1 fruit fly cellular context compared by ENCODE assay signal in genomic region chr2L:11268933-11269631, dm6.
TF ChIP-seq lines count a peak whose summit lies in the region.

TSS of gene cmet (minus strand) at chr2L:11269002.

TF ChIP-seq in whole organism, embryonic, 481 proteins besides CTCF, POLR2A, EP300 and RAD21 (continued from another document and continues in another):
- TF ChIP-seq NFAT (GFP tag; IDR thresholded peaks at IDR 0.05; lab: Robert Waterston, UW), result peak; percentile 60; the same call in 1 of the 2 replicates
- peak; percentile 66 for TF ChIP-seq CG13624 (GFP tag; optimal IDR thresholded peaks at IDR 0.05; lab: Kevin White, UChicago)
- TF ChIP-seq fd64A (GFP tag; optimal IDR thresholded peaks at IDR 0.05; lab: Kevin White, UChicago), result no peak
- peak; percentile 74 for TF ChIP-seq CoRest (tag; optimal IDR thresholded peaks at IDR 0.05; lab: Kevin White, UChicago)
- peak; percentile 63 for TF ChIP-seq Doc3 (GFP tag; IDR thresholded peaks at IDR 0.05; lab: Robert Waterston, UW; ENCODE audit: partially characterized antibody)
- no peak for TF ChIP-seq run (tag; optimal IDR thresholded peaks at IDR 0.05; lab: Kevin White, UChicago)
- TF ChIP-seq CG11560 (tag; IDR thresholded peaks at IDR 0.05; lab: Robert Waterston, UW), result no peak; the same call in 2 of the 3 replicates
- TF ChIP-seq Bgb (GFP tag; IDR thresholded peaks at IDR 0.05; lab: Robert Waterston, UW; ENCODE audit: partially characterized antibody), result peak; percentile 98
- TF ChIP-seq CG33557 (GFP tag; optimal IDR thresholded peaks at IDR 0.05; lab: Kevin White, UChicago), result peak; percentile 11
- peak; percentile 25 for TF ChIP-seq CG10654 (GFP tag; optimal IDR thresholded peaks at IDR 0.05; lab: Kevin White, UChicago)
- no peak for TF ChIP-seq NK7.1 (GFP tag; optimal IDR thresholded peaks at IDR 0.05; lab: Kevin White, UChicago)
- peak; percentile 63 for TF ChIP-seq Atf3 (GFP tag; optimal IDR thresholded peaks at IDR 0.05; lab: Kevin White, UChicago)
- TF ChIP-seq CG10321 (GFP tag; IDR thresholded peaks at IDR 0.05; lab: Robert Waterston, UW), result no peak
- no peak for TF ChIP-seq wek (GFP tag; optimal IDR thresholded peaks at IDR 0.05; lab: Kevin White, UChicago)
- peak; percentile 30 for TF ChIP-seq bcd (GFP tag; optimal IDR thresholded peaks at IDR 0.05; lab: Kevin White, UChicago)
- no peak for TF ChIP-seq Asciz (GFP tag; optimal IDR thresholded peaks at IDR 0.05; lab: Kevin White, UChicago)
- TF ChIP-seq CG8388 (GFP tag; optimal IDR thresholded peaks at IDR 0.05; lab: Kevin White, UChicago), result no peak
- peak; percentile 87 for TF ChIP-seq CG30020 (tag; optimal IDR thresholded peaks at IDR 0.05; lab: Kevin White, UChicago)
- TF ChIP-seq CG12155 (GFP tag; optimal IDR thresholded peaks at IDR 0.05; lab: Kevin White, UChicago), result peak; percentile 28
- no peak for TF ChIP-seq peb (GFP tag; IDR thresholded peaks at IDR 0.05; lab: Robert Waterston, UW)
- no peak for TF ChIP-seq CG7271 (tag; optimal IDR thresholded peaks at IDR 0.05; lab: Kevin White, UChicago)
- TF ChIP-seq Antp (GFP tag; optimal IDR thresholded peaks at IDR 0.05; lab: Kevin White, UChicago), result peak; percentile 63
- TF ChIP-seq CG17802 (tag; optimal IDR thresholded peaks at IDR 0.05; lab: Kevin White, UChicago), result peak; percentile 59
- no peak for TF ChIP-seq CG14667 (GFP tag; IDR thresholded peaks at IDR 0.05; lab: Robert Waterston, UW)
- peak; percentile 81 for TF ChIP-seq knrl (GFP tag; IDR thresholded peaks at IDR 0.05; lab: Robert Waterston, UW; ENCODE audit: partially characterized antibody)
- no peak for TF ChIP-seq Dfd (GFP tag; optimal IDR thresholded peaks at IDR 0.05; lab: Kevin White, UChicago)
- TF ChIP-seq Optix (GFP tag; IDR thresholded peaks at IDR 0.05; lab: Robert Waterston, UW), result peak; percentile 14; the same call in 1 of the 3 replicates
- TF ChIP-seq slou (GFP tag; optimal IDR thresholded peaks at IDR 0.05; lab: Kevin White, UChicago), result peak; percentile 31
- peak; percentile 97 for TF ChIP-seq mld (GFP tag; IDR thresholded peaks at IDR 0.05; lab: Robert Waterston, UW; ENCODE audit: partially characterized antibody)
- TF ChIP-seq CG6272 (GFP tag; IDR thresholded peaks at IDR 0.05; lab: Robert Waterston, UW), result peak; percentile 58; the same call in 1 of the 2 replicates
- peak; percentile 58 for TF ChIP-seq grau (tag; optimal IDR thresholded peaks at IDR 0.05; lab: Kevin White, UChicago)
- peak; percentile 74 for TF ChIP-seq Myb (GFP tag; optimal IDR thresholded peaks at IDR 0.05; lab: Kevin White, UChicago)
- TF ChIP-seq CG1024 (GFP tag; IDR thresholded peaks at IDR 0.05; lab: Robert Waterston, UW), result peak; percentile 56; the same call in 1 of the 2 replicates
- TF ChIP-seq trem (tag; optimal IDR thresholded peaks at IDR 0.05; lab: Kevin White, UChicago), result peak; percentile 48
- peak; percentile 74 for TF ChIP-seq HLH54F (GFP tag; optimal IDR thresholded peaks at IDR 0.05; lab: Kevin White, UChicago)
- TF ChIP-seq CG12659 (GFP tag; optimal IDR thresholded peaks at IDR 0.05; lab: Kevin White, UChicago), result peak; percentile 69
- peak; percentile 13 for TF ChIP-seq Meics (GFP tag; optimal IDR thresholded peaks at IDR 0.05; lab: Kevin White, UChicago)
- TF ChIP-seq CG17912 (GFP tag; optimal IDR thresholded peaks at IDR 0.05; lab: Kevin White, UChicago), result peak; percentile 19
- peak; percentile 51 for TF ChIP-seq her (GFP tag; optimal IDR thresholded peaks at IDR 0.05; lab: Kevin White, UChicago)
- TF ChIP-seq NfI (GFP tag; optimal IDR thresholded peaks at IDR 0.05; lab: Kevin White, UChicago), result peak; percentile 59
- peak; percentile 96 for TF ChIP-seq ssp (GFP tag; IDR thresholded peaks at IDR 0.05; lab: Robert Waterston, UW)
- TF ChIP-seq CG12769 (tag; optimal IDR thresholded peaks at IDR 0.05; lab: Kevin White, UChicago), result peak; percentile 60
- TF ChIP-seq CG7963 (GFP tag; IDR thresholded peaks at IDR 0.05; lab: Robert Waterston, UW; ENCODE audit: partially characterized antibody), result peak; percentile 97
- TF ChIP-seq Hr51 (GFP tag; optimal IDR thresholded peaks at IDR 0.05; lab: Kevin White, UChicago), result peak in 1 of 2 experiments; percentile 5
- TF ChIP-seq gro (GFP tag; optimal IDR thresholded peaks at IDR 0.05; lab: Kevin White, UChicago), result no peak
- TF ChIP-seq HmgZ (tag; optimal IDR thresholded peaks at IDR 0.05; lab: Kevin White, UChicago), result peak; percentile 66
- TF ChIP-seq CG3163 (GFP tag; optimal IDR thresholded peaks at IDR 0.05; lab: Kevin White, UChicago), result peak; percentile 0
- TF ChIP-seq Mrtf (GFP tag; IDR thresholded peaks at IDR 0.05; lab: Robert Waterston, UW), result peak; percentile 46; the same call in 2 of the 3 replicates
- peak; percentile 27 for TF ChIP-seq Mad (GFP tag; optimal IDR thresholded peaks at IDR 0.05; lab: Kevin White, UChicago)
- TF ChIP-seq CG7357 (GFP tag; IDR thresholded peaks at IDR 0.05; lab: Robert Waterston, UW), result peak; percentile 78
- TF ChIP-seq CG12391 (tag; optimal IDR thresholded peaks at IDR 0.05; lab: Kevin White, UChicago), result peak; percentile 70
- peak; percentile 41 for TF ChIP-seq fd96Cb (tag; optimal IDR thresholded peaks at IDR 0.05; lab: Kevin White, UChicago)
- TF ChIP-seq CG12942 (GFP tag; optimal IDR thresholded peaks at IDR 0.05; lab: Kevin White, UChicago), result peak; percentile 19
- no peak for TF ChIP-seq pros (GFP tag; optimal IDR thresholded peaks at IDR 0.05; lab: Kevin White, UChicago)
- peak; percentile 6 for TF ChIP-seq NC2α (GFP tag; optimal IDR thresholded peaks at IDR 0.05; lab: Kevin White, UChicago)
- no peak for TF ChIP-seq B-H1 (GFP tag; IDR thresholded peaks at IDR 0.05; lab: Robert Waterston, UW)
- TF ChIP-seq cwo (GFP tag; optimal IDR thresholded peaks at IDR 0.05; lab: Kevin White, UChicago), result no peak
- peak; percentile 94 for TF ChIP-seq Opbp (GFP tag; IDR thresholded peaks at IDR 0.05; lab: Robert Waterston, UW; ENCODE audit: partially characterized antibody)
- peak; percentile 66 for TF ChIP-seq CG2712 (tag; optimal IDR thresholded peaks at IDR 0.05; lab: Kevin White, UChicago)
- peak; percentile 50 for TF ChIP-seq Hmr (GFP tag; optimal IDR thresholded peaks at IDR 0.05; lab: Kevin White, UChicago)
- peak; percentile 97 for TF ChIP-seq CG15514 (GFP tag; optimal IDR thresholded peaks at IDR 0.05; lab: Kevin White, UChicago)
- no peak for TF ChIP-seq Poxn (GFP tag; IDR thresholded peaks at IDR 0.05; lab: Robert Waterston, UW)
- no peak for TF ChIP-seq sim (GFP tag; IDR thresholded peaks at IDR 0.05; lab: Robert Waterston, UW)
- TF ChIP-seq hth (optimal IDR thresholded peaks at IDR 0.05; lab: Kevin White, UChicago), result no peak
- no peak for TF ChIP-seq ash1 (GFP tag; optimal IDR thresholded peaks at IDR 0.05; lab: Kevin White, UChicago)
- TF ChIP-seq Oli (tag; optimal IDR thresholded peaks at IDR 0.05; lab: Kevin White, UChicago), result peak; percentile 31
- peak; percentile 65 for TF ChIP-seq CG10267 (tag; optimal IDR thresholded peaks at IDR 0.05; lab: Kevin White, UChicago)
- TF ChIP-seq chn (GFP tag; optimal IDR thresholded peaks at IDR 0.05; lab: Kevin White, UChicago), result peak; percentile 55
- no peak for TF ChIP-seq fru (optimal IDR thresholded peaks at IDR 0.05; lab: Kevin White, UChicago)
- TF ChIP-seq CG9797 (GFP tag; optimal IDR thresholded peaks at IDR 0.05; lab: Kevin White, UChicago), result peak; percentile 29
- TF ChIP-seq CG31224 (GFP tag; IDR thresholded peaks at IDR 0.05; lab: Robert Waterston, UW), result 0 out of 2 replicates have a peak, but pooled peaks have one; percentile 30
- TF ChIP-seq Sry-δ (GFP tag; optimal IDR thresholded peaks at IDR 0.05; lab: Kevin White, UChicago), result peak; percentile 94
- peak; percentile 23; the same call in 1 of the 2 replicates for TF ChIP-seq Ada2b (GFP tag; IDR thresholded peaks at IDR 0.05; lab: Robert Waterston, UW)
- TF ChIP-seq CG1832 (GFP tag; optimal IDR thresholded peaks at IDR 0.05; lab: Kevin White, UChicago), result no peak
- TF ChIP-seq CG7928 (GFP tag; optimal IDR thresholded peaks at IDR 0.05; lab: Kevin White, UChicago), result peak; percentile 98
- TF ChIP-seq CG31388 (GFP tag; optimal IDR thresholded peaks at IDR 0.05; lab: Kevin White, UChicago), result no peak
- TF ChIP-seq chm (GFP tag; IDR thresholded peaks at IDR 0.05; lab: Robert Waterston, UW), result 0 out of 2 replicates have a peak, but pooled peaks have one; percentile 15
- TF ChIP-seq CG9727 (GFP tag; optimal IDR thresholded peaks at IDR 0.05; lab: Kevin White, UChicago), result peak; percentile 50
- TF ChIP-seq CrebB (tag; optimal IDR thresholded peaks at IDR 0.05; lab: Kevin White, UChicago), result peak; percentile 16
- TF ChIP-seq sisA (GFP tag; IDR thresholded peaks at IDR 0.05; lab: Robert Waterston, UW), result peak; percentile 31
- peak; percentile 44 for TF ChIP-seq eyg (GFP tag; optimal IDR thresholded peaks at IDR 0.05; lab: Kevin White, UChicago)
- peak; percentile 1 for TF ChIP-seq CG17385 (GFP tag; optimal IDR thresholded peaks at IDR 0.05; lab: Kevin White, UChicago)
- TF ChIP-seq dpn (GFP tag; optimal IDR thresholded peaks at IDR 0.05; lab: Kevin White, UChicago), result peak; percentile 53 to 62
- TF ChIP-seq CG13287 (GFP tag; IDR thresholded peaks at IDR 0.05; lab: Robert Waterston, UW; ENCODE audit: partially characterized antibody), result peak; percentile 85
- TF ChIP-seq CG31441 (GFP tag; IDR thresholded peaks at IDR 0.05; lab: Robert Waterston, UW), result no peak
- 0 out of 3 replicates have a peak, but pooled peaks have one; percentile 37 for TF ChIP-seq zfh1 (GFP tag; IDR thresholded peaks at IDR 0.05; lab: Robert Waterston, UW)
- no peak for TF ChIP-seq Lpt (GFP tag; optimal IDR thresholded peaks at IDR 0.05; lab: Kevin White, UChicago)
- peak; percentile 4 for TF ChIP-seq CG2120 (GFP tag; optimal IDR thresholded peaks at IDR 0.05; lab: Kevin White, UChicago)
- TF ChIP-seq bab2 (GFP tag; optimal IDR thresholded peaks at IDR 0.05; lab: Kevin White, UChicago), result peak; percentile 45
- no peak for TF ChIP-seq gcm (GFP tag; optimal IDR thresholded peaks at IDR 0.05; lab: Kevin White, UChicago)
- TF ChIP-seq CG15601 (tag; optimal IDR thresholded peaks at IDR 0.05; lab: Kevin White, UChicago), result peak; percentile 43
- peak; percentile 28 for TF ChIP-seq CG12219 (GFP tag; optimal IDR thresholded peaks at IDR 0.05; lab: Kevin White, UChicago)
- TF ChIP-seq kah (GFP tag; optimal IDR thresholded peaks at IDR 0.05; lab: Kevin White, UChicago), result no peak
- TF ChIP-seq CG8765 (GFP tag; IDR thresholded peaks at IDR 0.05; lab: Robert Waterston, UW), result no peak
- peak; percentile 64 for TF ChIP-seq CG7786 (GFP tag; optimal IDR thresholded peaks at IDR 0.05; lab: Kevin White, UChicago)
- peak in 1 of 3 experiments; percentile 9 for TF ChIP-seq Stat92E (GFP tag; optimal IDR thresholded peaks at IDR 0.05; lab: Kevin White, UChicago)
- no peak for TF ChIP-seq CG9876 (GFP tag; optimal IDR thresholded peaks at IDR 0.05; lab: Kevin White, UChicago)
- peak; percentile 28 for TF ChIP-seq CG4282 (GFP tag; optimal IDR thresholded peaks at IDR 0.05; lab: Kevin White, UChicago)
- no peak for TF ChIP-seq CG2889 (GFP tag; IDR thresholded peaks at IDR 0.05; lab: Robert Waterston, UW)
- TF ChIP-seq cato (GFP tag; optimal IDR thresholded peaks at IDR 0.05; lab: Kevin White, UChicago; ENCODE audit: borderline replicate concordance), result peak; percentile 23
- peak; percentile 21 for TF ChIP-seq Bdp1 (GFP tag; optimal IDR thresholded peaks at IDR 0.05; lab: Kevin White, UChicago)
- TF ChIP-seq TFAM (GFP tag; optimal IDR thresholded peaks at IDR 0.05; lab: Kevin White, UChicago), result no peak
- TF ChIP-seq prd (optimal IDR thresholded peaks at IDR 0.05; lab: Kevin White, UChicago), result no peak
- TF ChIP-seq prd (GFP tag; IDR thresholded peaks at IDR 0.05; lab: Robert Waterston, UW), result peak; percentile 67
- TF ChIP-seq Nf-YA (GFP tag; IDR thresholded peaks at IDR 0.05; lab: Robert Waterston, UW), result no peak
- TF ChIP-seq CG4730 (GFP tag; IDR thresholded peaks at IDR 0.05; lab: Robert Waterston, UW), result no peak
- TF ChIP-seq CG14860 (GFP tag; IDR thresholded peaks at IDR 0.05; lab: Robert Waterston, UW; ENCODE audit: partially characterized antibody), result peak; percentile 94
- peak; percentile 39 for TF ChIP-seq CG15696 (tag; optimal IDR thresholded peaks at IDR 0.05; lab: Kevin White, UChicago)
- peak; percentile 6 for TF ChIP-seq CG12744 (GFP tag; optimal IDR thresholded peaks at IDR 0.05; lab: Kevin White, UChicago)
- TF ChIP-seq CG8089 (GFP tag; optimal IDR thresholded peaks at IDR 0.05; lab: Kevin White, UChicago), result no peak
- peak; percentile 9 for TF ChIP-seq Lhr (GFP tag; optimal IDR thresholded peaks at IDR 0.05; lab: Kevin White, UChicago)
- peak; percentile 44 for TF ChIP-seq Atf-2 (GFP tag; optimal IDR thresholded peaks at IDR 0.05; lab: Kevin White, UChicago)
- peak; percentile 55 for TF ChIP-seq Abd-B (GFP tag; optimal IDR thresholded peaks at IDR 0.05; lab: Kevin White, UChicago)
- peak; percentile 47 for TF ChIP-seq zen (tag; optimal IDR thresholded peaks at IDR 0.05; lab: Kevin White, UChicago)
- peak; percentile 59 for TF ChIP-seq CG11398 (GFP tag; optimal IDR thresholded peaks at IDR 0.05; lab: Kevin White, UChicago)
- TF ChIP-seq kay (GFP tag; optimal IDR thresholded peaks at IDR 0.05; lab: Kevin White, UChicago), result peak; percentile 44
- peak; percentile 9 for TF ChIP-seq Fer3 (tag; optimal IDR thresholded peaks at IDR 0.05; lab: Kevin White, UChicago)
- TF ChIP-seq CG15269 (tag; optimal IDR thresholded peaks at IDR 0.05; lab: Kevin White, UChicago), result peak; percentile 46
- TF ChIP-seq C15 (GFP tag; IDR thresholded peaks at IDR 0.05; lab: Robert Waterston, UW), result no peak
- peak; percentile 56 for TF ChIP-seq CG34422 (GFP tag; IDR thresholded peaks at IDR 0.05; lab: Robert Waterston, UW)
- TF ChIP-seq CG11085 (GFP tag; IDR thresholded peaks at IDR 0.05; lab: Robert Waterston, UW), result peak; percentile 58; the same call in 1 of the 2 replicates
- no peak for TF ChIP-seq seq (GFP tag; IDR thresholded peaks at IDR 0.05; lab: Robert Waterston, UW)
- TF ChIP-seq Sin3A (optimal IDR thresholded peaks at IDR 0.05; lab: Kevin White, UChicago), result no peak
- no peak for TF ChIP-seq dmrt99B (tag; optimal IDR thresholded peaks at IDR 0.05; lab: Kevin White, UChicago)
- peak; percentile 97 for TF ChIP-seq ato (GFP tag; IDR thresholded peaks at IDR 0.05; lab: Robert Waterston, UW; ENCODE audit: partially characterized antibody)
- TF ChIP-seq dmrt11E (tag; optimal IDR thresholded peaks at IDR 0.05; lab: Kevin White, UChicago), result peak; percentile 44
- TF ChIP-seq Hr39 (optimal IDR thresholded peaks at IDR 0.05; lab: Kevin White, UChicago), result no peak
- TF ChIP-seq tin (GFP tag; optimal IDR thresholded peaks at IDR 0.05; lab: Kevin White, UChicago), result peak; percentile 39
- no peak for TF ChIP-seq Adf1 (GFP tag; IDR thresholded peaks at IDR 0.05; lab: Robert Waterston, UW)
- peak; percentile 20 for TF ChIP-seq CG18599 (GFP tag; optimal IDR thresholded peaks at IDR 0.05; lab: Kevin White, UChicago)
- no peak for TF ChIP-seq CG2199 (GFP tag; IDR thresholded peaks at IDR 0.05; lab: Robert Waterston, UW)
